Worm (Caenorhabditis elegans) whole organism, dauer: ENCODE results near the gene R10F2.5.

Source experiments
- unc-62 ChIP-seq: sonication (generic microtip); optimal IDR thresholded peaks from 2 replicates; lab custom pipeline; 2017; ENCODE audit warnings: missing biosample characterization, missing genetic modification reagents, missing genetic modification characterization

R10F2.5 gene

DNA sequence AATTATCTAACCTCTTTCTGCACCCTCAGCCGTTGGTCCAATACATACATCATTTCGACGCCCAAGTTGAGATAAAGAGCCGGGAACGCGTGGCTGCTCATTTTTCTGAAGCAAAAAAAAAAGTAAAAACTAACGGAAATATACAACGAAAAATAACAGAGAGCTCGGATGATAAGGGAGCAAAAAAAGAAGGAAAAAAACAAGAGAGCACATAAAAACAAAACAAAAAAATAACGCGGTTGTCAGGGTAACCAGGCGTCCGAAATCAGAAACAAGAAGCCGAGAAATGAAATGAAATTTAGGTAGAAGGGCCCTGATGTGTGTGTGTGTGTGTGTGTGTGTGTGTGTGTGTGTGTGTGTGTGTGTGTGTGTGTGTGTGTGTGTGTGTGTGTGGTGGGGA is at the start of gene R10F2.5:
Gene R10F2.5 (minus strand): TSS at position 101 of the 400 bp plus-strand sequence.
- no peak for TF ChIP-seq unc-62

DNA sequence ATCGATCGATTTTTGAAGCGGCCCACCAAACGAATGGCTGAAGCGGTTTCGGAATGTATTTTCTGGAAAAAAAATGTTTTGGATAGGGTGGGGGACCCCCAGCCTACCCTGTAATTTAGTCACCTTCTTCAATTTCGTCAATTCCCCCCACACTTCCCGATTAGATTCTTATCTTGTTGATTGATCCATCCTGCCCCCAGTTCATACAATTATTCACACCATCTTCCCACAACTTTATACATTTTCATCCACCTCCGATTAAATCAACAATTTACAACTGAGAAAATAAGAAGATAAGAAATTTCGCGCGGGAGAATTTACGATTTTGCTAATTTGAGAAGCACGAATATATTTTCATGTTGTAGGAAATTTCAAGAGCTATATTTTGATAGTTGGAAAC is 48.4 kb upstream of the R10F2.5 start:
- no peak for TF ChIP-seq unc-62

DNA sequence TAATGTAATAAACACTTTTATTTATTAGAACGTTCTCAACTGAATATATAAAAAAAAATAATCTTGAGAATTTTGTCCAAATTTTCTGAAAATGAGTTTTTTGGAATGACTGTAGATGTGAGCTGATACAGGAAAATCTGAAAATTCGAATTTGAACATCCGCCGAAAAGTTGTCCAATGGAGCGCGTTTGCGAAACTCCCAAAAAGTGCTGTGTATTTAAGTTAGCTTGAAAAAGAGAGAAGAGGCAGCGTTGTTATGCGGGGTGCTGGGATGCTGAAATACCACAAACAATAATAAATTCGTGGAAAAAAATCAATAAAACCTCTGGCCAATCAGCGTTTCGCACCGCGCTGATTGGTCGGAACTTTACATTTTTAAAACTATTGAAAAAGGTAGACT is 45.7 kb upstream of the R10F2.5 start:
- no peak for TF ChIP-seq unc-62

DNA sequence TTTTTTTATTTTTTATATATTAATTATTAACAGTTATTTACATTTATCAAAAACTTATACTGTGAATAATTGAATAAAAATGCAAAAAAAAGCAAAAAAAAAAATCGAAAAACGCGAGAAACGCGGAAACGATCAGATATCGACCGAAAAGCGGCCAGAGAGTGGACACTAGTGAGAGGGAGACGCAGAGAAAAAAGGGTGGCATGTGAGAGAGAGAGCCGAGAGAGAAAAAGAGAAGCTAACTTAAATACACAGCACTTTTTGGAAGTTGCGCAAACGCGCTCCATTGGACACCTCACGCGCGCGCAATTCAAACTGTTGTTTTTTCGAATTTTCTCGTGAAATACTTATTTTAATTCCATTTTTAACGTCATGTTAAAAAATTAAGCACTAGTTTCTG is 41.9 kb upstream of the R10F2.5 start:
- no peak for TF ChIP-seq unc-62

DNA sequence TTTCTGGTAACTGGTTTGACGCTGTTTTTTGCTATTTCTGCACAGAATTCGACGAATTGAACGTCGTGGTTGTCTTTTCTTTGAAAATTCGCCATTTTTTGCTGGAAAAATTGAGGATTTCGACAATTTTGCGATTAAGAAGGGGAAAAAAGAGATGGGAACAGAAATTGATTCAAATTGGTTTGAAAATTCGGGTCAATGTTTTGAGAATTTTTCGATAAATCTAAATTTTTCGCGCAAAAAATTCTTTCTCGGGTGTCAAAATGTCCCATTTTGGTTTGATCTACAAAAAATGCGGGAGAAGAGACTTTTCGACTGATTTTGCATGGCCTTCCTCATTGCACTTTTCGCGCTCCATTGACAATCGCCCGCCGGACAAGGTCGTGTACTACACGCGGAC is 41.0 kb upstream of the R10F2.5 start, which contains the start of gene H05C05.2:
Gene H05C05.2 (minus strand): TSS at position 101 of the 400 bp plus-strand sequence.
- no peak for TF ChIP-seq unc-62

DNA sequence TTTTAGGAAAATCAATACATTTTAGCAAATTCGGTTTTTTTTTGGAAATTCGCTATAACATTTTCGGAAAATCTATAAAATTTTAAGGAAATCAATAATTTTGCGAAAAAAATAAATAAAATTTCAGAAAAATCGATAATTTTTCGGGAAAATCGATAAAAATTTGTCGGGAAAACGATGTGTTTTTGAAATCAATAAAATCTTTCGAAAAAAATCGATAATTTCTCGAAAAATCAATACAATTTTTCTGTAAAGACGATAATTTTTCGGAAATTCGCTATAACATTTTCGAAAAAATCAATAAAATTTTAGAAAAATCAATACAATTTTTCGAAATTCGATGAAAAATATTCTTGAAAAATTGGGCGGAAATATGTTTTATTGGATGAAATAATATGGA is 37.3 kb upstream of the R10F2.5 start:
- TF ChIP-seq unc-62, result no peak

DNA sequence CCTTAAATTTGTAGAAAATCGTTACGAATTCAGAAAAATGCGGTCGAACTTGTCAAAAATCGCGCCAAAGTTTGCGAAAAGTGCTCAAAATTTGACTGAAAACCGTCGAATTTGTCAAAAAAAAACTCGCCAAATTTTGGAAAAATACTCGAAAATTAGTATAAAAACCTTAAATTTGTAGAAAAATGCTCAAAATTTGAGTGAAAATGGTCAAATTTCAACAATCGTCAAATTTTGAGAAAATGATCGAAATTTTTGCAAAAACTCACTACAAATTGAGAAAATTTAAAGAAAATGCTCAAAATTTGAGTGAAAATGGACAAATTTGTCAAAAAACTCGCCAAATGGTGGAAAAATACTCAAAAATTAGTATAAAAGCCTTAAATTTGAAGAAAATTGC is 27.9 kb upstream of the R10F2.5 start:
- TF ChIP-seq unc-62, result no peak

DNA sequence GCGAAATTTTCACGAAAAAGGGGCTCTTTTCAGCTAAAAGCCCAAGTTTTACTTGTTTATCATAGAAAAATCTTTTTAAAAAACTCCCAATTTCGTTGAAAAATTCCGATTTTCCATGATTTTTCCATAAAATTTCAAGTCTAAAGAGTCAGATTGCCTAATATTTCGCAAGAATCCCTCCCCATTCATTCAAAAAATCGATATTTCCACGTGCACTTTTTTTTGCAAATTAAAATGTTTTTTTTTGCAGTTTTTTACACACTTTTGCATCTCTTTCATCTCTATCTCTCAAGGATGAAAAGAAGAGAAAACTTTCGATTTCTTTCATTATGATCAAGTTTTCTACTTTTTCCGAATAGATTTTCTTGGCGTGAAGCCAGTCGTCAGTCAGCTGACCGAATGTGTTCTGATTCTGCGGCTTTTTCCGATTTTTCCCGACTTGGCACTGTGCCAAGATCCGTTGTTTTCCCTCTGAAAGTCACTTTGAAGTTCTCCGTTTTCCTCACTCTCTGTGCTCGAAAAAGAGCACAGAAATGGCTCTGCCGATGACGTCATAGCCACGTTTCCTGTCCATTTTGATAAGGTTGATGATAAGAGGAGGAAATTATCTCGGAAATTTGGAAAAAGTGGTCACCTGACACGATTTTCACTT is 23.9 kb upstream of the R10F2.5 start:
- no peak for TF ChIP-seq unc-62

DNA sequence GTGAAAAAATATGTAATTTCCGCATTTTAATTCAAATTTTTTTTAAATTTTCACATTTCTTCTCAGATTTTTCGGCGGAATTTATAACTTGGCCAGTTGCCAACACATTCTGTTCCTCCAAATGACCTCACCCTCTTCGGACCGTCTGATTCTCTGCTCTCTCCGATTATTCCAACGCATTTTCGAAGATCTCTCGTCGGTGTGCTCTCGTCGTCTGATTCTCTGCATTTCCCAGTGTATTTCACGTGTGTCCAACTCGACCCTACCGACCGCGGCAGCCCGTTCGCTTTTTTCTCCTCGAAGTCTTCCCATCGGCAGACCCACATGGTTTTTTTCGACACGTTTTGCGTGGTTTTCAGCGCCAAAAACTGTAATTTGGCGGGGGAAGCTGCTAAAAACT is 22.7 kb upstream of the R10F2.5 start:
- no peak for TF ChIP-seq unc-62

DNA sequence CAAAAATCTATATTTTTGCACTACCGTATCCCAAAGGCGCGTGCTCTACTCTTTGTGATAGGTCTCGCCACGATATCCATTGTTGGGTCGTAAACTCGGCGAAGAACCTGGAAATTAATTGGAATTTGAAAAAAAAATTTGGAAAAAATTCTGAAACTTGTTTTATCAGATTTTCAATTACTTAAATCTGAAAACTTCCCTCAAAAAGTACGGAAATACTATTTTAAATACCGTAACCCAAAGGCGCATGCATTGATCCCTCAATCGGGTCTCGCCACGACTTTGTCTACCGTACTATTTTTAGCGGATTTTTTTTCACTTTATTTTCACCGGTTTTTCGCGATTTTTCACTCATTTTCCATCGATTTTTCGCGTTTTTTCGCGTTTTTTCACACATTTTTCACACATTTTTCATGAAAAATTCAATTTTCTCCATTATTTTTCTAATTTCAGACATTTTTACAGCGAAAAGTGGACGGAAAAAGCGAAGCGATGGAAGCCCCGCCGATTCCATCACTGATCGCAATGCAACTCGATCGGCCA is 22.1 kb upstream of the R10F2.5 start, which contains the start of gene H05C05.1:
Gene H05C05.1 (plus strand): TSS at position 493 of the 543 bp plus-strand sequence.
- no peak for TF ChIP-seq unc-62

DNA sequence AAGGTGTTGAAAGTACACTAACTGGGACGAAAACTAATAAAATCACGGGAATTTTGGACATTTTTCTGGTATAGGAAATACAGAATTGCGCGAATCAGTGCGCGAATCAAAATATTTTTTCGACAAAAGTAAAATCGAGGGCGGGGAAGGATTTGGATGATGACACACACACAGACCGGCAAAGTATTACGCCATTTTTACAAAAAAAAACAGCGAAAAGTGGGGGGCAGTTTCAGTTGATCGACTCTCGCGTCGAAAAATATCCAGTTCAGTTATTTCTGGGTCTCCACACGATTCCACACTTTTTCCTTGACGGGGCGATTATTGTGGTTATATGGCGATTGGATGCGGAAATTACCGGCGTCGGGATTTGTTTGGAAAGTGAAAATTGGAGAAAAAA is 21.5 kb upstream of the R10F2.5 start, which contains the start of gene H05C05.4:
Gene H05C05.4 (minus strand): TSS at position 101 of the 400 bp plus-strand sequence.
- TF ChIP-seq unc-62, result no peak

DNA sequence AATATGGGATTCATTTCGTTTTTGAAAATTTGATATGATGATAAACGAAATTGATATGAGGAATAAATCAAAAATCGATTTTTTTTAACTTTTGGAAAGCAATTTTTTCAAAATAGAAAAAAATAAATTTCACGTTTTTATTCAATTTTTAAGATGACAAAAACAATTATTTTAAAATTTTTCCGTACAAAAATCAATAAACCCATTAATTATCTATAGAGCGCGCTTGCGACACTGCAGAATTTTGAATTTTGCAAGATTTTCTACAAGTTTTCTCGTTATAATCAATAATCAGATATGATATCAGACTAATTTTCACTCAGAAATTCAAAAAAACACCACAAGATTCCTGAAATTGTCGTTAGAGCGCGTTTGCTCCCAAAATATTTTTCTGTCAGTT is 19.4 kb upstream of the R10F2.5 start, which contains the start of gene R10F2.6:
Gene R10F2.6 (minus strand): TSS at position 101 of the 400 bp plus-strand sequence.
- TF ChIP-seq unc-62, result no peak

DNA sequence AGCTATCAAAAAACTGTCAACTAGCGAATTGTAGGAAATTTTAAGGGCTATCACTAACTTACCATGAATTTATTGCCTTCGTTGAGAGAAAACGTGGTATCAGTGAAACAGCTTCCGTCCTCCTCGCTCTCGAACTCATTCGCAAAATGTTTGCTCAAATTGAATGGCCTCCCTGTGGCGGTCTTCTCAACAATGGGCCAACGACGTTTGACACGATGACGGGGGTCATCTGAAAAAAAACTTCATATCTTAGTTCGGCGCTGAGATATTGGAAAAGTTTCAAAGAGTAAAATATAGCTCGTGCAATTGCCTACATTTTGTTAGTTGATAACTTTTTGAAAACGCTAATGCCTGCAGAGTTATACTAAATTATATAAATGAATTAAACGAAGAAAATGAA is 17.0 kb upstream of the R10F2.5 start:
- no peak for TF ChIP-seq unc-62

DNA sequence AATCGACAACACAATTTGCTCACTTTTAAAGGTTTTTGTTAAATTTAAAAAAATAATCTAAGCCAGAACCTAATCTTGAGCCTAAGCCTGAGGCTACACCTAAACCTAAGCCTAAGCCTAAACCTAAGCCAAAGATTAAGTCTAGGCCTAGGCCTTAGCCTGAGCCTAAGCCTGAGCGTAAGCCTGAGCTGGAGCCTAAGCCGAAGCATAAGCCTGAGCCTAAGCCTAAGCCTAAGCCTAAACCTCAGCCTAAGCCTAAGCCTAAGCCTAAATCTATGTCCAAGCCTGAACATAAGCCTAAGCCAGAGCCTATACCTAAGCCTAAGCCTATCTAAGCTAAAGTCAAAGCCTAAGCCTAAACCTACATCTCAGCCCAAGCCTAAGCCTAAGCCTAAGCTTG is 13.2 kb upstream of the R10F2.5 start:
- TF ChIP-seq unc-62, result no peak

DNA sequence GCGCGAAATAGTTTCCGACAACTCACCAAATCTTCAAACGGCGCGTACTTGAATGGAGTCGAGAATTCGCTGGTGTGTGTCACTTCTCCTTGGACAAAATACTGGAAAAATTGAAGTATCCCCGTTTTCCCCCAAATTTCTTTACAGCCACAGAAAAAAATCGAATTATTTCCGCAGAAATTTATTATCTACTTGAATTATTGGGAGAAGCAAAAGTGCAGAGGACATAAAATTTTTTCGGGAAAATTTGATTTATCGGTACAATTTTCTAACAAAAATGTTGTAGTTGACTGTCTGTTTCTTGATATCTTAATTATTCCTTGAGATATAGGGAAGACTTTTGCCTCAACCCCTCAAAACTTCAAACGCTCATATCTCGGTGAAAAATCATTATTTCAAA is 1.5 kb downstream of the R10F2.5 start, which contains the start of gene R10F2.4:
Gene R10F2.4 (minus strand): TSS at position 101 of the 400 bp plus-strand sequence.
- TF ChIP-seq unc-62, result no peak

DNA sequence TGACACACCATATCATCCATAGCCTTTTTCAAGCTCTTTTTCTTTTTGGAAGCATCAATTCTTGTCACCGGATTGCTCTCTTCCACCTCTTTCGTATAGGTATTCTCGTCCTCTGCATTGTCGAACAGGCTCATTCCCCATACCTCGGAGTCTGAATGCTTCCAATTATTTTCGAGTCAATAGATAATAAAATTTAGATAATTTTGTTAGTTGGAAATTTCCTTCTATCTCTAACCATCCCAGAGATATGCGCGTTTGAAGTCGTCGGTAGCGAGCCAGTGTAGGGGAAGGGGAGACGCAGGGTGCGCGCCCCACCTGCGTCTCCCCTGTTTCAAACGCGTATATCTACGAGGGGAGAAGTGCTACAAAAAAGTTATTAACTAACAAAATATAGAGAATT is 3.7 kb downstream of the R10F2.5 start:
- TF ChIP-seq unc-62, result no peak

DNA sequence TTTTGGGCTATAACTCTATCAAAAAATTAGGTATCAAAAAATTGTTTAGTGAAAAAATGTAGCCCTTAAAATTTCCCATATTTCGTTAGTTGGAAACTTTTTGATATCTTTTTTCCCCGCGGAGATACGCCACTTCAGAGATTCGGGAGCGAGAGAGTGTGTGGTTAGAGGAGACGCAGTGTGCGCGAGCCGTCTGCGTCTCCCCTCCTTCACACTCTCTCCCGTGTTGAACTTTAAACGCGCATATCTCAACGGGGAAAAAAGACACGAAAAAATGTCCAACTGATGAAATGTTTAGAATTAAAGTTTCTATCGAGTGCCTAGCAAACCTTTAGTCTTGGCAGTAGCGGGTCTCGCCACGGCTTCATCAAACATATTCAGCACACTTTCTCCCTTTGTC is 4.3 kb downstream of the R10F2.5 start:
- TF ChIP-seq unc-62, result no peak

DNA sequence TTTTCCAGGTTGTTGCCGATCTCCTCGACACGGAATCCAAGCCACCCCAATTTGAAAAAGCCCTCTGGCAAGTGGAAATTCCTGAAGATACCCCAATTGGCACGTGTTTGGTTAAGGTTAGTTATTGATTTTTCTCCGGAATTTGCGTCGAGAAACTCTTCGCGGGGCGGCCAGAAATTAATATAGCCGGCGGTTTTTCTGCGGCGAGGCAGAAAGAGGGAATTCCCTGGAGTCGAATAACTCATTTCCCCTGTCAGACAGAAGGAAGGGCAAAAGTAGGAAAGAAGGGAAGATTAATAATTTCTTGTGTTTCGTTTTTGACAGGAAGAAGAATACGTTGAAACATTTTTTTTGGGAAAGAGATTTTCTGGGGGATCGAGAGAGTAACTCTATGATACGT is 5.9 kb downstream of the R10F2.5 start:
- no peak for TF ChIP-seq unc-62
